Worm (Caenorhabditis elegans): Measurements from ENCODE around the gene plrg-1.

plrg-1 gene

ce11 chrV:10807862-10808327 lies at the start of gene plrg-1:
Gene plrg-1, minus strand, starts transcription at chrV:10807912.
- TF ChIP-seq cebp-2 (GFP tag; IDR thresholded peaks at IDR 0.05) = 0 out of 2 replicates have a peak, but pooled peaks have one; percentile 74
- no peak for TF ChIP-seq ccch-3 (GFP tag; optimal IDR thresholded peaks at IDR 0.05)
- TF ChIP-seq nfyb-1 (GFP tag; IDR thresholded peaks at IDR 0.05) = peak; percentile 92
- no peak for TF ChIP-seq let-526 (GFP tag; IDR thresholded peaks at IDR 0.05)
- TF ChIP-seq ztf-25 (GFP tag; IDR thresholded peaks at IDR 0.05) = 0 out of 2 replicates have a peak, but pooled peaks have one; percentile 73
- TF ChIP-seq tbx-9 (tag; optimal IDR thresholded peaks at IDR 0.05; ENCODE audit: borderline replicate concordance) = no peak
- peak; percentile 83 for TF ChIP-seq ceh-91 (GFP tag; IDR thresholded peaks at IDR 0.05)
- peak; percentile 57 for TF ChIP-seq lsy-27 (tag; optimal IDR thresholded peaks at IDR 0.05; ENCODE audit: borderline replicate concordance, insufficient read depth)
- 0 out of 2 replicates have a peak, but pooled peaks have one; percentile 49 for TF ChIP-seq lag-1 (GFP tag; IDR thresholded peaks at IDR 0.05)
- TF ChIP-seq D2030.7 (GFP tag; IDR thresholded peaks at IDR 0.05) = peak; percentile 94
- no peak for TF ChIP-seq hlh-26 (GFP tag; conservative IDR thresholded peaks at IDR 0.05)
- TF ChIP-seq ztf-26 (tag; optimal IDR thresholded peaks at IDR 0.05) = peak; percentile 32
- TF ChIP-seq pha-4 (tag; optimal IDR thresholded peaks at IDR 0.05) = no peak
- TF ChIP-seq Y95B8A.8 (GFP tag; IDR thresholded peaks at IDR 0.05) = peak; percentile 79; the same call in 1 of the 2 replicates
- peak; percentile 79 for TF ChIP-seq hmg-20 (GFP tag; IDR thresholded peaks at IDR 0.05)
- peak; percentile 58 for TF ChIP-seq F52B5.7 (tag; optimal IDR thresholded peaks at IDR 0.05)
- TF ChIP-seq F57C9.4 (tag; optimal IDR thresholded peaks at IDR 0.05) = no peak
- TF ChIP-seq egl-44 (GFP tag; IDR thresholded peaks at IDR 0.05) = peak; percentile 95
- peak; percentile 51 for TF ChIP-seq snpc-1.1 (tag; optimal IDR thresholded peaks at IDR 0.05; ENCODE audit: insufficient read depth)
- TF ChIP-seq F33H1.4 (GFP tag; IDR thresholded peaks at IDR 0.05) = peak; percentile 55
- no peak; the same call in 1 of the 2 replicates for TF ChIP-seq aptf-2 (GFP tag; conservative IDR thresholded peaks at IDR 0.05)
- no peak for TF ChIP-seq nhr-120 (GFP tag; IDR thresholded peaks at IDR 0.05)
- no peak for TF ChIP-seq sea-2 (GFP tag; IDR thresholded peaks at IDR 0.05)
- TF ChIP-seq sdz-38 (tag; optimal IDR thresholded peaks at IDR 0.05) = no peak
- no peak for TF ChIP-seq mxl-1 (tag; optimal IDR thresholded peaks at IDR 0.05)
- TF ChIP-seq ztf-3 (GFP tag; optimal IDR thresholded peaks at IDR 0.05) = no peak
- TF ChIP-seq mes-4 (tag; optimal IDR thresholded peaks at IDR 0.05) = no peak
- peak; percentile 48; the same call in 1 of the 2 replicates for TF ChIP-seq madf-8 (GFP tag; conservative IDR thresholded peaks at IDR 0.05)
- peak; percentile 73 for TF ChIP-seq B0019.2 (GFP tag; conservative IDR thresholded peaks at IDR 0.05)
- peak; percentile 84 for TF ChIP-seq F23B12.7 (tag; optimal IDR thresholded peaks at IDR 0.05; ENCODE audit: insufficient read depth)
- TF ChIP-seq attf-3 (GFP tag; conservative IDR thresholded peaks at IDR 0.05) = peak; percentile 75
- TF ChIP-seq C17E4.6 (GFP tag; IDR thresholded peaks at IDR 0.05) = peak; percentile 19; the same call in 1 of the 2 replicates
- TF ChIP-seq ztf-6 (GFP tag; IDR thresholded peaks at IDR 0.05) = peak; percentile 72; the same call in 1 of the 2 replicates
- TF ChIP-seq dpff-1 (tag; optimal IDR thresholded peaks at IDR 0.05) = no peak
- peak; percentile 97 for TF ChIP-seq attf-5 (GFP tag; optimal IDR thresholded peaks at IDR 0.05)
- peak; percentile 52 for TF ChIP-seq madf-10 (tag; optimal IDR thresholded peaks at IDR 0.05)
- peak; percentile 86 for TF ChIP-seq madf-6 (GFP tag; IDR thresholded peaks at IDR 0.05)
- peak; percentile 94 for TF ChIP-seq pbrm-1 (GFP tag; IDR thresholded peaks at IDR 0.05)
- TF ChIP-seq athp-1 (tag; optimal IDR thresholded peaks at IDR 0.05) = peak; percentile 84
- TF ChIP-seq ztf-22 (GFP tag; optimal IDR thresholded peaks at IDR 0.05) = no peak
- no peak for TF ChIP-seq nhr-27 (tag; optimal IDR thresholded peaks at IDR 0.05)
- TF ChIP-seq akir-1 (GFP tag; optimal IDR thresholded peaks at IDR 0.05) = no peak
- TF ChIP-seq dox-1 (GFP tag; IDR thresholded peaks at IDR 0.05) = peak; percentile 98
- TF ChIP-seq bed-1 (GFP tag; IDR thresholded peaks at IDR 0.05) = no peak
- TF ChIP-seq F49E8.2 (tag; optimal IDR thresholded peaks at IDR 0.05; ENCODE audit: insufficient read depth) = peak; percentile 68
- peak; percentile 81 for TF ChIP-seq lin-26 (GFP tag; IDR thresholded peaks at IDR 0.05)
- TF ChIP-seq bed-2 (GFP tag; IDR thresholded peaks at IDR 0.05) = no peak
- TF ChIP-seq B0035.1 (tag; optimal IDR thresholded peaks at IDR 0.05) = no peak
